Worm (Caenorhabditis elegans) whole organism, L4 larva: ENCODE results near the gene C08B6.3.

Experiments
- F26F4.8 ChIP-seq: fragments of 200-800 bp; sonication (Bioruptor generic); conservative IDR thresholded peaks from 2 replicates; pipeline ENCODE4 v1.3.6; 2022; ENCODE audit warnings: missing genetic modification characterization, missing compliant biosample characterization
- R02D3.7 ChIP-seq: fragments of 150-350 bp; sonication (generic microtip); optimal IDR thresholded peaks from 3 replicates; lab custom pipeline; 2014; ENCODE audit warnings: missing biosample characterization, missing genetic modification characterization
- ceh-44 ChIP-seq: fragments of 200-800 bp; sonication (Bioruptor generic); IDR thresholded peaks from 2 replicates; pipeline ENCODE4 v1.3.6; 2022; ENCODE audit warnings: missing genetic modification reagents, missing genetic modification characterization, missing compliant biosample characterization
- dpl-1 ChIP-seq: fragments of 150-350 bp; optimal IDR thresholded peaks from 2 replicates; lab custom pipeline; 2014; ENCODE audit warnings: missing biosample characterization, missing genetic modification reagents, missing genetic modification characterization
- fkh-10 ChIP-seq: fragments of 150-350 bp; optimal IDR thresholded peaks from 2 replicates; lab custom pipeline; 2014; ENCODE audit warnings: missing biosample characterization, missing genetic modification reagents, missing genetic modification characterization
- fos-1 ChIP-seq: fragments of 150-350 bp; optimal IDR thresholded peaks from 2 replicates; lab custom pipeline; 2014; ENCODE audit warnings: missing biosample characterization, missing genetic modification characterization
- hlh-30 ChIP-seq: sonication (generic microtip); optimal IDR thresholded peaks from 2 replicates; lab custom pipeline; 2017; ENCODE audit warnings: antibody characterized with exemption, mild to moderate bottlenecking, missing genetic modification characterization, missing compliant biosample characterization; ENCODE audit not compliant: insufficient read depth
- lin-13 ChIP-seq: fragments of 150-350 bp; optimal IDR thresholded peaks from 2 replicates; lab custom pipeline; 2014; ENCODE audit warnings: missing biosample characterization, missing genetic modification reagents, missing genetic modification characterization
- lin-15B ChIP-seq: fragments of 150-350 bp; sonication (generic microtip); optimal IDR thresholded peaks from 3 replicates; lab custom pipeline; 2014; ENCODE audit warnings: missing biosample characterization, missing genetic modification characterization
- mep-1 ChIP-seq: fragments of 150-350 bp; sonication (generic microtip); optimal IDR thresholded peaks from 3 replicates; lab custom pipeline; 2014; ENCODE audit warnings: missing biosample characterization, missing genetic modification characterization
- nhr-237 ChIP-seq: sonication (generic microtip); optimal IDR thresholded peaks from 2 replicates; lab custom pipeline; 2017; ENCODE audit warnings: missing biosample characterization, missing genetic modification characterization
- saeg-2 ChIP-seq: fragments of 200-800 bp; sonication (Bioruptor generic); IDR thresholded peaks from 2 replicates; pipeline ENCODE4 v1.3.6; 2022; ENCODE audit warnings: missing genetic modification reagents, missing genetic modification characterization, missing compliant biosample characterization
- ztf-11 ChIP-seq: fragments of 150-350 bp; optimal IDR thresholded peaks from 2 replicates; lab custom pipeline; 2014; ENCODE audit warnings: missing biosample characterization, missing genetic modification characterization

DNA sequence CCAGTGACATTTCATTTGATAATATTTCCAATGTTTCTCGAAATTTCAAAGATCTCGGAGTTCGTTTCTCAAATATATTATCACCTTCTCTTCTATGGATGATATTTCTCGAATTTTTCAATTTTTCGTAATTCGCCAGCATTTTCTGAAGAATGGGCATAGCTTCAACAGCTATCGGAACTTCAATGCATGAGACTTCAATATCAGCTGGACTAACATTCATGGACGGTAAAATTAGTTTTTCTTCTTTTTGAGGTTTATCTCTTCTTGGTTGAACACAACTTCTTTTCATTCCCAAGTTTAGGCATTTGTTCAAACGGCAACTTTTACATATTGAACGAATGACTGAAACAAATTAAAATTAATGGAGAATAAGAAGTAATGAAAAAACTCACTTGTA is 31.2 kb downstream of the C08B6.3 start:
- no peak for TF ChIP-seq hlh-30 (tag; lab: Kevin White, UChicago)
- no peak for TF ChIP-seq saeg-2 (GFP tag; lab: Robert Waterston, UW)
- no peak for TF ChIP-seq R02D3.7 (tag; lab: Kevin White, UChicago)
- TF ChIP-seq lin-13 (GFP tag; lab: Kevin White, UChicago) = no peak
- no peak for TF ChIP-seq lin-15B (tag; lab: Kevin White, UChicago)
- TF ChIP-seq ceh-44 = no peak
- TF ChIP-seq mep-1 = no peak
- no peak for TF ChIP-seq nhr-237 (tag; lab: Kevin White, UChicago)
- TF ChIP-seq fkh-10 = no peak
- no peak for TF ChIP-seq dpl-1 (GFP tag; lab: Kevin White, UChicago)
- no peak for TF ChIP-seq fos-1 (tag; lab: Kevin White, UChicago)
- no peak for TF ChIP-seq ztf-11 (tag; lab: Kevin White, UChicago)
- no peak for TF ChIP-seq F26F4.8 (GFP tag; lab: Robert Waterston, UW)
